Worm (Caenorhabditis elegans) whole organism, mixed stage, embryonic: ENCODE data around the gene ugtp-1.
A peak's percentile ranks its signal among the peaks of the same experiment; 100 is the strongest.

ENCODE experiments used
- bed-3 ChIP-seq: fragments of 200-800 bp; sonication (Bioruptor generic); optimal IDR thresholded peaks from 3 replicates; lab custom pipeline; 2018; ENCODE audit warnings: mild to moderate bottlenecking, missing genetic modification characterization, moderate library complexity, missing compliant biosample characterization
- ceh-39 ChIP-seq: fragments of 150-350 bp; optimal IDR thresholded peaks from 2 replicates; lab custom pipeline; 2014; ENCODE audit warnings: missing biosample characterization, missing genetic modification characterization
- ceh-43 ChIP-seq: fragments of 200-800 bp; sonication (Bioruptor generic); optimal IDR thresholded peaks from 2 replicates; lab custom pipeline; 2018; ENCODE audit warnings: mild to moderate bottlenecking, missing genetic modification characterization, moderate library complexity, missing compliant biosample characterization
- ceh-83 ChIP-seq: fragments of 200-800 bp; sonication (Bioruptor generic); optimal IDR thresholded peaks from 2 replicates; lab custom pipeline; 2018; ENCODE audit warnings: mild to moderate bottlenecking, missing genetic modification characterization, missing compliant biosample characterization
- cnd-1 ChIP-seq: fragments of 200-800 bp; sonication (Bioruptor generic); optimal IDR thresholded peaks from 2 replicates; lab custom pipeline; 2018; ENCODE audit warnings: mild to moderate bottlenecking, missing genetic modification characterization, missing compliant biosample characterization
- elt-3 ChIP-seq: fragments of 150-350 bp; optimal IDR thresholded peaks from 2 replicates; lab custom pipeline; 2014; ENCODE audit warnings: missing biosample characterization, missing genetic modification characterization
- flh-1 ChIP-seq: fragments of 200-800 bp; sonication (Bioruptor generic); optimal IDR thresholded peaks from 2 replicates; lab custom pipeline; 2018; ENCODE audit warnings: mild to moderate bottlenecking, missing genetic modification characterization, moderate library complexity, missing compliant biosample characterization
- hlh-1 ChIP-seq: fragments of 150-350 bp; optimal IDR thresholded peaks from 2 replicates; lab custom pipeline; 2014; ENCODE audit warnings: missing biosample characterization, missing genetic modification reagents, missing genetic modification characterization
- lsy-2 ChIP-seq: fragments of 150-350 bp; optimal IDR thresholded peaks from 2 replicates; lab custom pipeline; 2014; ENCODE audit warnings: missing biosample characterization, missing genetic modification characterization
- mep-1 ChIP-seq: fragments of 150-350 bp; optimal IDR thresholded peaks from 2 replicates; lab custom pipeline; 2017; ENCODE audit warnings: missing biosample characterization, missing genetic modification reagents, missing genetic modification characterization, inconsistent platforms
- mls-2 ChIP-seq: sonication (generic microtip); optimal IDR thresholded peaks from 2 replicates; lab custom pipeline; 2016; ENCODE audit warnings: mild to moderate bottlenecking, missing genetic modification characterization, moderate library complexity, missing compliant biosample characterization
- nhr-237 ChIP-seq: fragments of 150-350 bp; optimal IDR thresholded peaks from 2 replicates; lab custom pipeline; 2014; ENCODE audit warnings: missing biosample characterization, missing genetic modification characterization
- nhr-76 ChIP-seq: sonication (generic microtip); optimal IDR thresholded peaks from 2 replicates; lab custom pipeline; 2017; ENCODE audit warnings: missing biosample characterization, missing genetic modification characterization
- sem-2 ChIP-seq: fragments of 200-800 bp; sonication (Bioruptor generic); optimal IDR thresholded peaks from 2 replicates; lab custom pipeline; 2018; ENCODE audit warnings: mild to moderate bottlenecking, missing genetic modification characterization, missing compliant biosample characterization
- unc-120 ChIP-seq: sonication (generic microtip); optimal IDR thresholded peaks from 2 replicates; lab custom pipeline; 2017; ENCODE audit warnings: missing genetic modification characterization, missing compliant biosample characterization; ENCODE audit not compliant: poor library complexity, severe bottlenecking
- unc-39 ChIP-seq: fragments of 150-350 bp; optimal IDR thresholded peaks from 2 replicates; lab custom pipeline; 2014; ENCODE audit warnings: missing biosample characterization, missing genetic modification characterization
- unc-62 ChIP-seq: fragments of 150-350 bp; optimal IDR thresholded peaks from 2 replicates; lab custom pipeline; 2014; ENCODE audit warnings: missing biosample characterization, missing genetic modification reagents, missing genetic modification characterization
- zip-8 ChIP-seq: fragments of 150-350 bp; optimal IDR thresholded peaks from 2 replicates; lab custom pipeline; 2014; ENCODE audit warnings: missing biosample characterization, missing genetic modification characterization

Gene ugtp-1

ce11 chrIII:8700289-8700957 lies 50.1 kb downstream of the ugtp-1 start, which contains the start of the genes sdz-1 and vps-33.1:
TSS of gene sdz-1 (minus strand) at chrIII:8700339.
TSS of gene vps-33.1 (plus strand) at chrIII:8700927.
- TF ChIP-seq ceh-39 (tag; lab: Kevin White, UChicago) (no peak), unc-120 (peak; percentile 67), nhr-237 (peak; percentile 16), hlh-1 (tag; lab: Kevin White, UChicago) (no peak), lsy-2 (tag; lab: Kevin White, UChicago) (peak; percentile 29), sem-2 (GFP tag; lab: Kevin White, UChicago) (no peak)
- TF ChIP-seq, all 35 proteins: peak for 3

ce11 chrIII:8697268-8697907 lies 53.1 kb downstream of the ugtp-1 start:
- TF ChIP-seq ceh-39 (tag; lab: Kevin White, UChicago) (no peak), unc-62 (no peak)

- TF ChIP-seq flh-1 (GFP tag; lab: Kevin White, UChicago) (no peak), bed-3 (GFP tag; lab: Kevin White, UChicago) (no peak), unc-39 (tag; lab: Kevin White, UChicago) (no peak), ceh-43 (GFP tag; lab: Kevin White, UChicago) (no peak), elt-3 (tag; lab: Kevin White, UChicago) (no peak), hlh-1 (tag; lab: Kevin White, UChicago) (no peak), ceh-83 (GFP tag; lab: Kevin White, UChicago) (no peak), cnd-1 (tag; lab: Kevin White, UChicago) (no peak), mls-2 (tag; lab: Kevin White, UChicago) (no peak), nhr-76 (no peak), mep-1 (tag; lab: Kevin White, UChicago) (no peak), zip-8 (tag; lab: Kevin White, UChicago) (no peak)
These were observed 53.8 kb downstream of the ugtp-1 start for ce11 chrIII:8696680-8697079.
